Fruit fly (Drosophila melanogaster) whole organism, embryonic: Measurements from ENCODE around the gene CG33514.

Experiments used
- Aef1 ChIP-seq: fragments of 200-800 bp; sonication (Bioruptor generic); IDR thresholded peaks from 3 replicates; pipeline ENCODE4 v1.3.6; 2022; ENCODE audit warnings: missing biosample characterization, missing genetic modification characterization
- Bdp1 ChIP-seq: fragments of 200-800 bp; sonication (Bioruptor generic); optimal IDR thresholded peaks from 3 replicates; lab custom pipeline; 2016; ENCODE audit warnings: missing biosample characterization, missing genetic modification characterization
- Bgb ChIP-seq: fragments of 200-800 bp; sonication (Bioruptor generic); IDR thresholded peaks from 2 replicates; pipeline ENCODE4 v1.3.6; 2022; ENCODE audit warnings: missing biosample characterization, missing genetic modification characterization; ENCODE audit not compliant: partially characterized antibody
- CG10979 ChIP-seq: fragments of 200-800 bp; sonication (Bioruptor generic); optimal IDR thresholded peaks from 2 replicates; lab custom pipeline; 2018; ENCODE audit warnings: missing biosample characterization, mild to moderate bottlenecking, missing genetic modification characterization, moderate library complexity
- CG11085 ChIP-seq: fragments of 200-800 bp; sonication (Bioruptor generic); IDR thresholded peaks from 2 replicates; pipeline ENCODE4 v1.3.6; 2022; ENCODE audit warnings: missing biosample characterization, missing genetic modification characterization
- CG11398 ChIP-seq: fragments of 200-800 bp; sonication (Bioruptor generic); optimal IDR thresholded peaks from 2 replicates; lab custom pipeline; 2016; ENCODE audit warnings: missing biosample characterization, missing genetic modification characterization
- CG12071 ChIP-seq: fragments of 200-800 bp; sonication (Bioruptor generic); optimal IDR thresholded peaks from 3 replicates; lab custom pipeline; 2018; ENCODE audit warnings: missing biosample characterization, mild to moderate bottlenecking, missing genetic modification characterization
- CG13424 ChIP-seq: fragments of 200-800 bp; sonication (Bioruptor generic); optimal IDR thresholded peaks from 2 replicates; lab custom pipeline; 2019; ENCODE audit warnings: missing biosample characterization, mild to moderate bottlenecking, missing genetic modification characterization, moderate library complexity
- CG13624 ChIP-seq: fragments of 200-800 bp; sonication (Bioruptor generic); optimal IDR thresholded peaks from 2 replicates; lab custom pipeline; 2016; ENCODE audit warnings: missing biosample characterization, missing genetic modification characterization
- CG14710 ChIP-seq: fragments of 200-800 bp; sonication (Bioruptor generic); optimal IDR thresholded peaks from 3 replicates; lab custom pipeline; 2019; ENCODE audit warnings: missing biosample characterization, mild to moderate bottlenecking, missing genetic modification characterization, moderate library complexity
- CG15269 ChIP-seq: fragments of 200-800 bp; sonication (Bioruptor generic); optimal IDR thresholded peaks from 2 replicates; lab custom pipeline; 2018; ENCODE audit warnings: missing biosample characterization, mild to moderate bottlenecking, missing genetic modification characterization, moderate library complexity
- CG1529 ChIP-seq: fragments of 200-800 bp; sonication (Bioruptor generic); optimal IDR thresholded peaks from 3 replicates; lab custom pipeline; 2018; ENCODE audit warnings: missing biosample characterization, missing genetic modification characterization
- CG1602 ChIP-seq: fragments of 200-800 bp; sonication (Bioruptor generic); optimal IDR thresholded peaks from 3 replicates; lab custom pipeline; 2016; ENCODE audit warnings: missing biosample characterization, missing genetic modification characterization
- CG16779 ChIP-seq: fragments of 200-800 bp; sonication (Bioruptor generic); IDR thresholded peaks from 2 replicates; pipeline ENCODE4 v1.3.6; 2022; ENCODE audit warnings: missing biosample characterization, missing genetic modification characterization
- CG17359 ChIP-seq: fragments of 200-800 bp; sonication (Bioruptor generic); optimal IDR thresholded peaks from 3 replicates; lab custom pipeline; 2018; ENCODE audit warnings: missing biosample characterization, mild to moderate bottlenecking, missing genetic modification characterization, moderate library complexity
- CG18262 ChIP-seq: fragments of 200-800 bp; optimal IDR thresholded peaks from 3 replicates; lab custom pipeline; 2019; ENCODE audit warnings: missing biosample characterization, mild to moderate bottlenecking, missing genetic modification characterization, moderate library complexity
- CG2120 ChIP-seq: fragments of 200-800 bp; sonication (Bioruptor generic); optimal IDR thresholded peaks from 3 replicates; lab custom pipeline; 2016; ENCODE audit warnings: missing biosample characterization, missing genetic modification characterization
- CG4404 ChIP-seq: fragments of 200-800 bp; sonication (Bioruptor generic); IDR thresholded peaks from 2 replicates; pipeline ENCODE4 v1.3.6; 2022; ENCODE audit warnings: missing biosample characterization, missing genetic modification characterization
- CG7271 ChIP-seq: fragments of 200-800 bp; sonication (Bioruptor generic); optimal IDR thresholded peaks from 2 replicates; lab custom pipeline; 2018; ENCODE audit warnings: missing biosample characterization, mild to moderate bottlenecking, missing genetic modification characterization, moderate library complexity
- CG8944 ChIP-seq: fragments of 200-800 bp; sonication (Bioruptor generic); optimal IDR thresholded peaks from 3 replicates; lab custom pipeline; 2016; ENCODE audit warnings: missing biosample characterization, missing genetic modification characterization
- Camta ChIP-seq: fragments of 200-800 bp; sonication (Bioruptor generic); optimal IDR thresholded peaks from 2 replicates; lab custom pipeline; 2016; ENCODE audit warnings: missing biosample characterization, missing genetic modification characterization
- Deaf1 ChIP-seq: fragments of 200-800 bp; optimal IDR thresholded peaks from 3 replicates; lab custom pipeline; 2019; ENCODE audit warnings: missing biosample characterization, mild to moderate bottlenecking, missing genetic modification characterization, moderate library complexity
- Dfd ChIP-seq, 2 experiments: fragments of >200 bp; optimal IDR thresholded peaks; 2 replicates each; lab custom pipeline; 2017; ENCODE audit warnings: missing biosample characterization in 2 of 2, missing genetic modification characterization in 2 of 2
- ERR ChIP-seq: fragments of 200-800 bp; sonication (Bioruptor generic); optimal IDR thresholded peaks from 2 replicates; lab custom pipeline; 2016; ENCODE audit warnings: missing biosample characterization, missing genetic modification characterization
- Lhr ChIP-seq: fragments of 200-800 bp; sonication (Bioruptor generic); optimal IDR thresholded peaks from 3 replicates; lab custom pipeline; 2017; ENCODE audit warnings: mild to moderate bottlenecking, missing biosample characterization, missing genetic modification reagents, missing genetic modification characterization
- MESR4 ChIP-seq: fragments of 200-800 bp; sonication (Bioruptor generic); optimal IDR thresholded peaks from 2 replicates; lab custom pipeline; 2018; ENCODE audit warnings: missing biosample characterization, mild to moderate bottlenecking, missing genetic modification characterization, moderate library complexity
- Mrtf ChIP-seq: fragments of 200-800 bp; sonication (Bioruptor generic); IDR thresholded peaks from 3 replicates; pipeline ENCODE4 v1.3.6; 2022; ENCODE audit warnings: missing biosample characterization, missing genetic modification characterization
- Optix ChIP-seq: fragments of 200-800 bp; sonication (Bioruptor generic); IDR thresholded peaks from 3 replicates; pipeline ENCODE4 v1.3.6; 2022; ENCODE audit warnings: missing biosample characterization, missing genetic modification characterization
- Ptx1 ChIP-seq: fragments of 200-800 bp; sonication (Bioruptor generic); IDR thresholded peaks from 2 replicates; pipeline ENCODE4 v1.3.6; 2022; ENCODE audit warnings: missing biosample characterization, missing genetic modification characterization
- Usf ChIP-seq: fragments of 200-800 bp; sonication (Bioruptor generic); optimal IDR thresholded peaks from 2 replicates; lab custom pipeline; 2017; ENCODE audit warnings: missing genotype, missing biosample characterization, missing genetic modification characterization
- abd-A ChIP-seq: fragments of 200-800 bp; sonication (Bioruptor generic); optimal IDR thresholded peaks from 3 replicates; lab custom pipeline; 2019; ENCODE audit warnings: missing biosample characterization, mild to moderate bottlenecking, missing genetic modification characterization, moderate library complexity
- bigmax ChIP-seq: fragments of 200-800 bp; sonication (Bioruptor generic); optimal IDR thresholded peaks from 2 replicates; lab custom pipeline; 2018; ENCODE audit warnings: missing biosample characterization, mild to moderate bottlenecking, missing genetic modification characterization
- cwo ChIP-seq: fragments of 200-800 bp; sonication (Bioruptor generic); optimal IDR thresholded peaks from 3 replicates; lab custom pipeline; 2017; ENCODE audit warnings: missing biosample characterization, missing genetic modification characterization, mild to moderate bottlenecking, moderate library complexity, missing genetic modification reagents
- en ChIP-seq: fragments of 200-800 bp; sonication (Bioruptor generic); optimal IDR thresholded peaks from 2 replicates; lab custom pipeline; 2016; ENCODE audit warnings: missing biosample characterization, missing genetic modification characterization
- grau ChIP-seq: fragments of 200-800 bp; optimal IDR thresholded peaks from 3 replicates; lab custom pipeline; 2019; ENCODE audit warnings: missing biosample characterization, mild to moderate bottlenecking, missing genetic modification characterization, moderate library complexity
- hbn ChIP-seq: fragments of 200-800 bp; sonication (Bioruptor generic); IDR thresholded peaks from 2 replicates; pipeline ENCODE4 v1.3.6; 2022; ENCODE audit warnings: missing biosample characterization, missing genetic modification characterization; ENCODE audit not compliant: partially characterized antibody
- jing ChIP-seq: fragments of 200-800 bp; sonication (Bioruptor generic); optimal IDR thresholded peaks from 2 replicates; lab custom pipeline; 2018; ENCODE audit warnings: missing biosample characterization, mild to moderate bottlenecking, missing genetic modification characterization
- ken ChIP-seq: fragments of 200-800 bp; sonication (Bioruptor generic); IDR thresholded peaks from 3 replicates; pipeline ENCODE4 v1.3.6; 2022; ENCODE audit warnings: missing biosample characterization, missing genetic modification characterization
- knrl ChIP-seq: fragments of 200-800 bp; sonication (Bioruptor generic); IDR thresholded peaks from 3 replicates; pipeline ENCODE4 v1.3.6; 2022; ENCODE audit warnings: missing biosample characterization, missing genetic modification characterization; ENCODE audit not compliant: partially characterized antibody
- nmo ChIP-seq: fragments of 200-800 bp; sonication (Bioruptor generic); optimal IDR thresholded peaks from 2 replicates; lab custom pipeline; 2018; ENCODE audit warnings: missing biosample characterization, mild to moderate bottlenecking, missing genetic modification characterization, moderate library complexity
- pfk ChIP-seq: fragments of 200-800 bp; sonication (Bioruptor generic); optimal IDR thresholded peaks from 2 replicates; lab custom pipeline; 2018; ENCODE audit warnings: missing biosample characterization, mild to moderate bottlenecking, missing genetic modification characterization, moderate library complexity
- slou ChIP-seq: fragments of 200-800 bp; sonication (Bioruptor generic); optimal IDR thresholded peaks from 3 replicates; lab custom pipeline; 2016; ENCODE audit warnings: missing biosample characterization, missing genetic modification characterization
- so ChIP-seq: fragments of 200-800 bp; sonication (Bioruptor generic); IDR thresholded peaks from 3 replicates; pipeline ENCODE4 v1.3.6; 2022; ENCODE audit warnings: missing biosample characterization, missing genetic modification characterization
- sr ChIP-seq: fragments of 200-800 bp; sonication (Bioruptor generic); IDR thresholded peaks from 3 replicates; pipeline ENCODE4 v1.3.6; 2022; ENCODE audit warnings: missing biosample characterization, missing genetic modification characterization
- tna ChIP-seq: fragments of 200-800 bp; sonication (Bioruptor generic); IDR thresholded peaks from 2 replicates; pipeline ENCODE4 v1.3.6; 2022; ENCODE audit warnings: missing biosample characterization, missing genetic modification characterization; ENCODE audit not compliant: partially characterized antibody
- trem ChIP-seq: fragments of 200-800 bp; optimal IDR thresholded peaks from 3 replicates; lab custom pipeline; 2019; ENCODE audit warnings: missing biosample characterization, mild to moderate bottlenecking, missing genetic modification characterization, moderate library complexity
- vfl ChIP-seq: fragments of 200-800 bp; sonication (Bioruptor generic); optimal IDR thresholded peaks from 2 replicates; lab custom pipeline; 2016; ENCODE audit warnings: missing biosample characterization, missing genetic modification characterization
- vnd ChIP-seq: fragments of 200-800 bp; sonication (Bioruptor generic); IDR thresholded peaks from 3 replicates; pipeline ENCODE4 v1.3.6; 2022; ENCODE audit warnings: missing biosample characterization, missing genetic modification characterization; ENCODE audit not compliant: partially characterized antibody
- yki ChIP-seq: fragments of >200 bp; optimal IDR thresholded peaks from 3 replicates; lab custom pipeline; 2018
- z ChIP-seq: fragments of 200-800 bp; sonication (Bioruptor generic); IDR thresholded peaks from 3 replicates; pipeline ENCODE4 v1.3.6; 2022; ENCODE audit warnings: missing biosample characterization, missing genetic modification characterization

The CG33514 gene

DNA sequence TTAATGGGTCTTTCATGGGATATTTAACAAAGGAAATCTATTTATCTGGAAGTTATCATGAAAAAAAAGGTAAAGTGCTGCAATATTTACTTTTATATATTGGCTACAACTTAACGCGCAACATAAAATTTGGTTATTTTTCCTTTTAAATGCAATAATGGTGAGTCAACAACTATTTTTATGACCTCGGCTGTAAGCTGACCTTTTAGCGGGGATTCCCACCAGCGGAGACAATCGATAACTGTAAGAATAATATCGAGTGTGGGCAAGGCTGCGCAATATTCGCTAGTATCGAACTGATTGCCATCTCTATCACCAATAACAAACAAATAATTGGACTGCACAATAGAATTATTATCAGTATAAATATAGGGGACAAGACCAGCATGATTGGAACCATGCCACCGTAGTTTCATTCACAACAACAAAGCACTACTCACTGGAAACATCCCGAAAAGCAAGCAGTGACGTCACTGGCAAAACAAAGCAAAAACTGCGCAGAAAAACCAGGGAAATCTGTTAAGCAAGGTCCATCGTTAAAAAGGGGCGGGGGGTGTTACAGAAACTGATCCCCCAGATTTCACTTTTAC, 38.0 kb downstream of the CG33514 start, which contains the start of gene Syx17 (continued):
- TF ChIP-seq jing (GFP tag; lab: Kevin White, UChicago) (no peak), ERR (peak; percentile 40), CG12071 (peak; percentile 35), CG16779 (GFP tag; lab: Robert Waterston, UW) (peak; percentile 60; the same call in 1 of the 2 replicates), trem (tag; lab: Kevin White, UChicago) (peak; percentile 62), CG18262 (tag; lab: Kevin White, UChicago) (peak; percentile 74), CG15269 (tag; lab: Kevin White, UChicago) (peak; percentile 62), Lhr (GFP tag; lab: Kevin White, UChicago) (peak; percentile 48), CG1529 (GFP tag; lab: Kevin White, UChicago) (peak; percentile 30), CG11398 (GFP tag; lab: Kevin White, UChicago) (peak; percentile 10), CG13424 (tag; lab: Kevin White, UChicago) (peak; percentile 46), bigmax (no peak), slou (peak; percentile 28), abd-A (tag; lab: Kevin White, UChicago) (peak; percentile 84), MESR4 (GFP tag; lab: Kevin White, UChicago) (peak; percentile 86), Bdp1 (peak; percentile 22), Optix (GFP tag; lab: Robert Waterston, UW) (no peak), Ptx1 (GFP tag; lab: Robert Waterston, UW) (peak; percentile 35), CG10979 (tag; lab: Kevin White, UChicago) (peak; percentile 64), Usf (no peak), knrl (GFP tag; lab: Robert Waterston, UW) (peak; percentile 87), Mrtf (0 out of 3 replicates have a peak, but pooled peaks have one; percentile 16), Deaf1 (tag; lab: Kevin White, UChicago) (peak; percentile 25), ken (GFP tag; lab: Robert Waterston, UW) (0 out of 3 replicates have a peak, but pooled peaks have one; percentile 14), CG13624 (GFP tag; lab: Kevin White, UChicago) (peak; percentile 91), vnd (GFP tag; lab: Robert Waterston, UW) (peak; percentile 83), z (no peak), CG14710 (peak; percentile 62), grau (tag; lab: Kevin White, UChicago) (peak; percentile 60), Aef1 (GFP tag; lab: Robert Waterston, UW) (peak; percentile 40; the same call in 2 of the 3 replicates), vfl (peak; percentile 14), sr (GFP tag; lab: Robert Waterston, UW) (no peak), CG8944 (GFP tag; lab: Kevin White, UChicago) (peak; percentile 38), CG1602 (GFP tag; lab: Kevin White, UChicago) (peak; percentile 50), nmo (GFP tag; lab: Kevin White, UChicago) (peak; percentile 73), cwo (GFP tag; lab: Kevin White, UChicago) (peak; percentile 31), tna (GFP tag; lab: Robert Waterston, UW) (peak; percentile 87), CG17359 (tag; lab: Kevin White, UChicago) (peak; percentile 56), Camta (GFP tag; lab: Kevin White, UChicago) (peak; percentile 52), CG4404 (GFP tag; lab: Robert Waterston, UW) (no peak), yki (lab: Kevin White, UChicago) (no peak), Dfd (GFP tag; optimal IDR thresholded peaks at IDR 0.05; lab: Kevin White, UChicago) (no peak), hbn (GFP tag; lab: Robert Waterston, UW) (peak; percentile 84), CG7271 (tag; lab: Kevin White, UChicago) (peak; percentile 23), CG11085 (GFP tag; lab: Robert Waterston, UW) (0 out of 2 replicates have a peak, but pooled peaks have one; percentile 32), en (GFP tag; lab: Kevin White, UChicago) (no peak), so (no peak), Bgb (GFP tag; lab: Robert Waterston, UW) (peak; percentile 94), pfk (GFP tag; lab: Kevin White, UChicago) (no peak), CG2120 (peak; percentile 79)
